Fruit fly (Drosophila melanogaster): ENCODE data around the gene CG11811.

DNA sequence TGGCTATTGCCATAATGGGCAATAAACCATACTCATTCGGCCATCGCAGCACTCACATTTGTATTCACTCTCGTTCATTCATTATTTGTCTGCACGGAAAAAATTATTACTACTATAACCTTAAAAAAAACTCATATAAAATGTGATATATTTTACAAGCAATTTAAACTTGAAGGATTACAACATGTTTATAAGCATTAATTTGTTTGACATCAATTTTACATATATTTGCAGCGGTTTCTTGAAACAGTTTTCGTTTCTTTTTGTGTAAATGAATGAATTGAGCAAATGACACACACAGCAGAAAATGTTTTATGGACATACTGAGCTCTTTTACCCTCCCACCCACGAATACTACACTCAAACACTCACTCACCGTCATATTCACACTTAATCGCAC is 42.7 kb downstream of the CG11811 start:
- TF ChIP-seq h (optimal IDR thresholded peaks at IDR 0.05) (no peak), Sin3A (optimal IDR thresholded peaks at IDR 0.05) (no peak)

Data from Kc167 (cell line).